Worm (Caenorhabditis elegans) whole organism, L1 larva: ENCODE data around the gene srw-34.

Experiments
- C04F5.9 ChIP-seq: sonication (generic microtip); optimal IDR thresholded peaks from 2 replicates; lab custom pipeline; 2016; ENCODE audit warnings: missing genetic modification characterization, missing compliant biosample characterization
- C16A3.4 ChIP-seq: fragments of 150-350 bp; optimal IDR thresholded peaks from 2 replicates; lab custom pipeline; 2014; ENCODE audit warnings: missing biosample characterization, missing genetic modification characterization
- C34B4.2 ChIP-seq: sonication (generic microtip); optimal IDR thresholded peaks from 2 replicates; lab custom pipeline; 2017; ENCODE audit warnings: mild to moderate bottlenecking, missing genetic modification characterization, missing compliant biosample characterization
- aha-1 ChIP-seq: fragments of 150-350 bp; optimal IDR thresholded peaks from 2 replicates; lab custom pipeline; 2014; ENCODE audit warnings: missing biosample characterization, missing genetic modification characterization
- blmp-1 ChIP-seq: fragments of 150-350 bp; optimal IDR thresholded peaks from 2 replicates; lab custom pipeline; 2014; ENCODE audit warnings: missing biosample characterization, missing genetic modification characterization
- ceh-63 ChIP-seq: fragments of 200-800 bp; sonication (Bioruptor generic); optimal IDR thresholded peaks from 2 replicates; lab custom pipeline; 2018; ENCODE audit warnings: mild to moderate bottlenecking, missing genetic modification characterization, missing compliant biosample characterization
- ceh-8 ChIP-seq: fragments of 200-800 bp; sonication (Bioruptor generic); optimal IDR thresholded peaks from 2 replicates; lab custom pipeline; 2018; ENCODE audit warnings: mild to moderate bottlenecking, missing genetic modification characterization, moderate library complexity, missing compliant biosample characterization
- ceh-88 ChIP-seq: fragments of 200-800 bp; sonication (Bioruptor generic); IDR thresholded peaks from 2 replicates; pipeline ENCODE4 v1.3.6; 2022; ENCODE audit warnings: missing genetic modification characterization, missing compliant biosample characterization
- ceh-90 ChIP-seq: sonication (generic microtip); optimal IDR thresholded peaks from 2 replicates; lab custom pipeline; 2016; ENCODE audit warnings: missing genetic modification characterization, missing compliant biosample characterization
- dsc-1 ChIP-seq: sonication (generic microtip); optimal IDR thresholded peaks from 2 replicates; lab custom pipeline; 2016; ENCODE audit warnings: mild to moderate bottlenecking, missing genetic modification characterization, missing compliant biosample characterization
- egl-13 ChIP-seq: sonication (generic microtip); optimal IDR thresholded peaks from 2 replicates; lab custom pipeline; 2016; ENCODE audit warnings: missing genotype, missing genetic modification reagents, missing genetic modification characterization, missing compliant biosample characterization
- egl-27 ChIP-seq, 2 experiments: fragments of 150-350 bp in 1 of 2; sonication (generic microtip); optimal IDR thresholded peaks; 3 replicates each; lab custom pipeline; 2017 to 2018; ENCODE audit warnings: missing biosample characterization in 2 of 2, missing genetic modification characterization in 2 of 2, missing genetic modification reagents in 2 of 2
- elt-3 ChIP-seq, 6 experiments: fragments of 150-350 bp in 1 of 6; sonication (generic microtip); optimal IDR thresholded peaks; 2 replicates each; lab custom pipeline; 2017 to 2018; ENCODE audit warnings: missing biosample characterization in 6 of 6, missing genetic modification characterization in 6 of 6, inconsistent platforms in 1 of 6
- ets-5 ChIP-seq: fragments of 200-800 bp; sonication (Bioruptor generic); IDR thresholded peaks from 2 replicates; pipeline ENCODE4 v1.3.6; 2022; ENCODE audit warnings: missing genetic modification characterization, missing compliant biosample characterization
- fkh-4 ChIP-seq: sonication (generic microtip); optimal IDR thresholded peaks from 2 replicates; lab custom pipeline; 2016; ENCODE audit warnings: missing compliant biosample characterization, missing genetic modification characterization, borderline replicate concordance
- fos-1 ChIP-seq: fragments of 150-350 bp; optimal IDR thresholded peaks from 2 replicates; lab custom pipeline; 2014; ENCODE audit warnings: missing biosample characterization, missing genetic modification characterization
- grh-1 ChIP-seq: fragments of 200-800 bp; sonication (Bioruptor generic); IDR thresholded peaks from 2 replicates; pipeline ENCODE4 v1.3.6; 2022; ENCODE audit warnings: missing genetic modification reagents, missing genetic modification characterization, missing compliant biosample characterization
- hlh-17 ChIP-seq: fragments of 200-800 bp; sonication (Bioruptor generic); optimal IDR thresholded peaks from 2 replicates; lab custom pipeline; 2018; ENCODE audit warnings: missing genetic modification characterization, mild to moderate bottlenecking, missing compliant biosample characterization, moderate library complexity, borderline replicate concordance
- hpl-2 ChIP-seq: fragments of 150-350 bp; optimal IDR thresholded peaks from 2 replicates; lab custom pipeline; 2014; ENCODE audit warnings: missing biosample characterization, missing genetic modification reagents, missing genetic modification characterization
- irx-1 ChIP-seq: sonication (generic microtip); optimal IDR thresholded peaks from 2 replicates; lab custom pipeline; 2016; ENCODE audit warnings: missing genetic modification characterization, missing compliant biosample characterization
- isw-1 ChIP-seq: fragments of 200-800 bp; sonication (Bioruptor generic); IDR thresholded peaks from 2 replicates; pipeline ENCODE4 v1.3.6; 2022; ENCODE audit warnings: missing genetic modification characterization, missing compliant biosample characterization
- jun-1 ChIP-seq: fragments of 150-350 bp; optimal IDR thresholded peaks from 2 replicates; lab custom pipeline; 2014; ENCODE audit warnings: missing biosample characterization, missing genetic modification reagents, missing genetic modification characterization
- lin-13 ChIP-seq: fragments of 150-350 bp; optimal IDR thresholded peaks from 2 replicates; lab custom pipeline; 2014; ENCODE audit warnings: missing biosample characterization, missing genetic modification reagents, missing genetic modification characterization
- lin-14 ChIP-seq: fragments of 200-800 bp; sonication (Bioruptor generic); optimal IDR thresholded peaks from 2 replicates; lab custom pipeline; 2018; ENCODE audit warnings: mild to moderate bottlenecking, missing genetic modification characterization, moderate library complexity, missing compliant biosample characterization
- lin-35 ChIP-seq, 2 experiments: fragments of 150-350 bp; optimal IDR thresholded peaks; 2 replicates each; lab custom pipeline; 2014; ENCODE audit warnings: missing biosample characterization in 2 of 2, missing genetic modification characterization in 2 of 2, missing genetic modification reagents in 2 of 2
- mdl-1 ChIP-seq, 2 experiments: fragments of 150-350 bp; optimal IDR thresholded peaks; 2 replicates each; lab custom pipeline; 2014 to 2017; ENCODE audit warnings: missing biosample characterization in 2 of 2, missing genetic modification characterization in 2 of 2, inconsistent platforms in 1 of 2
- mep-1 ChIP-seq: fragments of 150-350 bp; optimal IDR thresholded peaks from 2 replicates; lab custom pipeline; 2014; ENCODE audit warnings: missing biosample characterization, missing genetic modification characterization
- nhr-12 ChIP-seq: sonication (generic microtip); optimal IDR thresholded peaks from 2 replicates; lab custom pipeline; 2017; ENCODE audit warnings: missing biosample characterization, missing genetic modification characterization
- nhr-19 ChIP-seq: fragments of 200-800 bp; sonication (Bioruptor generic); conservative IDR thresholded peaks from 2 replicates; pipeline ENCODE4 v1.3.6; 2022; ENCODE audit warnings: missing genetic modification characterization, missing compliant biosample characterization
- nhr-20 ChIP-seq: sonication (generic microtip); optimal IDR thresholded peaks from 2 replicates; lab custom pipeline; 2016; ENCODE audit warnings: mild to moderate bottlenecking, missing genetic modification characterization, missing compliant biosample characterization
- nhr-237 ChIP-seq: fragments of 150-350 bp; optimal IDR thresholded peaks from 2 replicates; lab custom pipeline; 2014; ENCODE audit warnings: missing biosample characterization, missing genetic modification characterization
- nhr-47 ChIP-seq: sonication (generic microtip); optimal IDR thresholded peaks from 2 replicates; lab custom pipeline; 2016; ENCODE audit warnings: mild to moderate bottlenecking, missing genetic modification characterization, moderate library complexity, missing compliant biosample characterization
- nhr-71 ChIP-seq: sonication (generic microtip); optimal IDR thresholded peaks from 2 replicates; lab custom pipeline; 2016; ENCODE audit warnings: mild to moderate bottlenecking, missing genetic modification characterization, moderate library complexity, missing compliant biosample characterization
- nhr-76 ChIP-seq: sonication (generic microtip); optimal IDR thresholded peaks from 2 replicates; lab custom pipeline; 2017; ENCODE audit warnings: missing biosample characterization, missing genetic modification characterization
- nhr-90 ChIP-seq: sonication (generic microtip); optimal IDR thresholded peaks from 2 replicates; lab custom pipeline; 2016; ENCODE audit warnings: mild to moderate bottlenecking, missing genetic modification characterization, missing compliant biosample characterization; ENCODE audit not compliant: poor library complexity
- pag-3 ChIP-seq: sonication (generic microtip); optimal IDR thresholded peaks from 2 replicates; lab custom pipeline; 2017; ENCODE audit warnings: missing genetic modification characterization, mild to moderate bottlenecking, missing compliant biosample characterization, antibody characterized with exemption, borderline replicate concordance; ENCODE audit not compliant: insufficient read depth
- pax-3 ChIP-seq: fragments of 200-800 bp; sonication (Bioruptor generic); optimal IDR thresholded peaks from 2 replicates; lab custom pipeline; 2018; ENCODE audit warnings: mild to moderate bottlenecking, missing genetic modification characterization, moderate library complexity, missing compliant biosample characterization
- pqm-1 ChIP-seq: sonication (generic microtip); optimal IDR thresholded peaks from 3 replicates; lab custom pipeline; 2017; ENCODE audit warnings: missing biosample characterization, missing genetic modification characterization
- rnt-1 ChIP-seq: sonication (generic microtip); optimal IDR thresholded peaks from 2 replicates; lab custom pipeline; 2016; ENCODE audit warnings: mild to moderate bottlenecking, missing genetic modification characterization, moderate library complexity, missing compliant biosample characterization
- skn-1 ChIP-seq: fragments of 150-350 bp; optimal IDR thresholded peaks from 2 replicates; lab custom pipeline; 2014; ENCODE audit warnings: missing biosample characterization, missing genetic modification characterization
- sox-4 ChIP-seq: sonication (generic microtip); optimal IDR thresholded peaks from 2 replicates; lab custom pipeline; 2016; ENCODE audit warnings: missing genetic modification characterization, missing compliant biosample characterization
- swsn-7 ChIP-seq: sonication (generic microtip); optimal IDR thresholded peaks from 2 replicates; lab custom pipeline; 2016; ENCODE audit warnings: missing genetic modification characterization, missing compliant biosample characterization
- tbx-2 ChIP-seq: sonication (generic microtip); optimal IDR thresholded peaks from 2 replicates; lab custom pipeline; 2016; ENCODE audit warnings: missing genetic modification characterization, missing compliant biosample characterization
- tlp-1 ChIP-seq: fragments of 150-350 bp; optimal IDR thresholded peaks from 2 replicates; lab custom pipeline; 2014; ENCODE audit warnings: missing biosample characterization, missing genetic modification characterization
- unc-130 ChIP-seq: fragments of 150-350 bp; optimal IDR thresholded peaks from 2 replicates; lab custom pipeline; 2017; ENCODE audit warnings: missing biosample characterization, missing genetic modification characterization, inconsistent platforms
- unc-30 ChIP-seq: sonication (generic microtip); optimal IDR thresholded peaks from 2 replicates; lab custom pipeline; 2017; ENCODE audit warnings: missing biosample characterization, missing genetic modification characterization
- unc-62 ChIP-seq: fragments of 150-350 bp; optimal IDR thresholded peaks from 2 replicates; lab custom pipeline; 2014; ENCODE audit warnings: missing biosample characterization, missing genetic modification reagents, missing genetic modification characterization
- unc-98 ChIP-seq: fragments of 200-800 bp; sonication (Bioruptor generic); IDR thresholded peaks from 2 replicates; pipeline ENCODE4 v1.3.6; 2022; ENCODE audit warnings: missing genetic modification characterization, missing compliant biosample characterization
- vab-15 ChIP-seq: sonication (generic microtip); optimal IDR thresholded peaks from 2 replicates; lab custom pipeline; 2017; ENCODE audit warnings: missing genotype, mild to moderate bottlenecking, missing genetic modification characterization, missing compliant biosample characterization

The srw-34 gene

ce11 chrV:16539666-16540065 lies 17.5 kb upstream of the srw-34 start:
- TF ChIP-seq lin-35 (GFP tag; optimal IDR thresholded peaks at IDR 0.05; lab: Kevin White, UChicago) (no peak), nhr-12 (tag; lab: Kevin White, UChicago) (no peak), isw-1 (GFP tag; lab: Robert Waterston, UW) (no peak), egl-13 (tag; lab: Kevin White, UChicago) (no peak), grh-1 (GFP tag; lab: Robert Waterston, UW) (no peak), nhr-90 (no peak), ceh-88 (GFP tag; lab: Robert Waterston, UW) (no peak), mdl-1 (tag; optimal IDR thresholded peaks at IDR 0.05; lab: Kevin White, UChicago) (no peak), lin-13 (GFP tag; lab: Kevin White, UChicago) (no peak), hpl-2 (GFP tag; lab: Kevin White, UChicago) (no peak)

ce11 chrV:16537908-16538446 lies 15.8 kb upstream of the srw-34 start, which contains the start of gene Y32B12B.2:
Y32B12B.2 (plus strand) TSS chrV:16538396.
- TF ChIP-seq swsn-7 (tag; lab: Kevin White, UChicago) (peak; percentile 51), irx-1 (tag; lab: Kevin White, UChicago) (peak; percentile 47), blmp-1 (no peak), ceh-63 (no peak), hlh-17 (no peak), tlp-1 (tag; lab: Kevin White, UChicago) (no peak), nhr-19 (GFP tag; lab: Robert Waterston, UW) (no peak; the same call in none of the 2 replicates), jun-1 (no peak), lin-14 (GFP tag; lab: Kevin White, UChicago) (no peak), C34B4.2 (tag; lab: Kevin White, UChicago) (no peak), mep-1 (tag; lab: Kevin White, UChicago) (no peak), nhr-20 (tag; lab: Kevin White, UChicago) (peak; percentile 64), ceh-88 (GFP tag; lab: Robert Waterston, UW) (no peak), aha-1 (tag; lab: Kevin White, UChicago) (no peak), ceh-90 (peak; percentile 66), nhr-237 (tag; lab: Kevin White, UChicago) (no peak), ets-5 (no peak), skn-1 (tag; lab: Kevin White, UChicago) (peak; percentile 6), pag-3 (tag; lab: Kevin White, UChicago) (no peak), nhr-12 (tag; lab: Kevin White, UChicago) (no peak), unc-62 (GFP tag; lab: Kevin White, UChicago) (no peak), rnt-1 (tag; lab: Kevin White, UChicago) (no peak), egl-27 (tag; optimal IDR thresholded peaks at IDR 0.05; lab: Kevin White, UChicago) (no peak), fos-1 (no peak), hpl-2 (GFP tag; lab: Kevin White, UChicago) (no peak), mdl-1 (tag; optimal IDR thresholded peaks at IDR 0.05; lab: Kevin White, UChicago) (peak in 1 of 2 experiments; percentile 20), nhr-71 (tag; lab: Kevin White, UChicago) (peak; percentile 77), pqm-1 (tag; lab: Kevin White, UChicago) (no peak), tbx-2 (tag; lab: Kevin White, UChicago) (peak; percentile 65), grh-1 (GFP tag; lab: Robert Waterston, UW) (0 out of 2 replicates have a peak, but pooled peaks have one; percentile 49), sox-4 (tag; lab: Kevin White, UChicago) (no peak), vab-15 (tag; lab: Kevin White, UChicago) (no peak), elt-3 (tag; optimal IDR thresholded peaks at IDR 0.05; lab: Kevin White, UChicago) (peak in 1 of 6 experiments; percentile 4), fkh-4 (tag; lab: Kevin White, UChicago) (peak; percentile 38), nhr-47 (tag; lab: Kevin White, UChicago) (peak; percentile 85), unc-130 (peak; percentile 8), unc-30 (tag; lab: Kevin White, UChicago) (no peak), C16A3.4 (tag; lab: Kevin White, UChicago) (peak; percentile 46), pax-3 (tag; lab: Kevin White, UChicago) (peak; percentile 49), lin-13 (GFP tag; lab: Kevin White, UChicago) (peak; percentile 3), lin-35 (GFP tag; optimal IDR thresholded peaks at IDR 0.05; lab: Kevin White, UChicago) (peak; percentile 73 to 89), unc-98 (GFP tag; lab: Robert Waterston, UW) (peak; percentile 58), dsc-1 (tag; lab: Kevin White, UChicago) (peak; percentile 58), C04F5.9 (tag; lab: Kevin White, UChicago) (no peak), nhr-76 (tag; lab: Kevin White, UChicago) (no peak), ceh-8 (GFP tag; lab: Kevin White, UChicago) (no peak)
